Worm (Caenorhabditis elegans): Measurements from ENCODE around the gene twk-22.

The twk-22 gene

ce11 chrX:16269969-16270368 lies 36.3 kb upstream of the twk-22 start, which contains the start of gene ifa-3:
TSS of gene ifa-3 (minus strand) at chrX:16270069.
- TF ChIP-seq nhr-12 (tag; optimal IDR thresholded peaks at IDR 0.05) (no peak), fos-1 (tag; optimal IDR thresholded peaks at IDR 0.05) (no peak), sma-3 (GFP tag; optimal IDR thresholded peaks at IDR 0.05) (no peak), nhr-77 (tag; optimal IDR thresholded peaks at IDR 0.05) (no peak), ztf-11 (tag; optimal IDR thresholded peaks at IDR 0.05) (no peak), ZK546.5 (tag; optimal IDR thresholded peaks at IDR 0.05) (no peak), lin-11 (tag; optimal IDR thresholded peaks at IDR 0.05) (no peak), unc-55 (GFP tag; optimal IDR thresholded peaks at IDR 0.05) (no peak), nhr-23 (tag; optimal IDR thresholded peaks at IDR 0.05) (no peak), sem-4 (tag; optimal IDR thresholded peaks at IDR 0.05) (no peak), nhr-6 (tag; optimal IDR thresholded peaks at IDR 0.05) (no peak), nhr-237 (tag; optimal IDR thresholded peaks at IDR 0.05) (no peak), snpc-4 (tag; optimal IDR thresholded peaks at IDR 0.05) (no peak), Y55F3AM.14 (GFP tag; optimal IDR thresholded peaks at IDR 0.05) (no peak)

ce11 chrX:16271147-16271546 lies 35.1 kb upstream of the twk-22 start:
- TF ChIP-seq nhr-12 (tag; optimal IDR thresholded peaks at IDR 0.05) (no peak), ceh-82 (tag; optimal IDR thresholded peaks at IDR 0.05) (no peak), crh-2 (tag; optimal IDR thresholded peaks at IDR 0.05) (peak; percentile 41), gmeb-1 (tag; optimal IDR thresholded peaks at IDR 0.05) (peak; percentile 30), nhr-23 (tag; optimal IDR thresholded peaks at IDR 0.05) (no peak), ztf-11 (tag; optimal IDR thresholded peaks at IDR 0.05) (no peak), lin-13 (GFP tag; optimal IDR thresholded peaks at IDR 0.05) (peak; percentile 28), C34F6.9 (tag; optimal IDR thresholded peaks at IDR 0.05) (peak; percentile 3), sma-3 (GFP tag; optimal IDR thresholded peaks at IDR 0.05) (peak; percentile 43), R02D3.7 (tag; optimal IDR thresholded peaks at IDR 0.05) (no peak), nhr-21 (tag; optimal IDR thresholded peaks at IDR 0.05) (peak; percentile 4), sma-9 (GFP tag; optimal IDR thresholded peaks at IDR 0.05) (peak; percentile 61), sma-9 (tag; optimal IDR thresholded peaks at IDR 0.05) (no peak), nhr-129 (tag; optimal IDR thresholded peaks at IDR 0.05) (peak; percentile 23), F13H6.1 (tag; optimal IDR thresholded peaks at IDR 0.05) (peak; percentile 17), fos-1 (tag; optimal IDR thresholded peaks at IDR 0.05) (peak; percentile 18), nhr-11 (tag; optimal IDR thresholded peaks at IDR 0.05) (peak; percentile 4), egl-27 (tag; optimal IDR thresholded peaks at IDR 0.05) (no peak), nhr-6 (tag; optimal IDR thresholded peaks at IDR 0.05) (no peak), aly-2 (tag; optimal IDR thresholded peaks at IDR 0.05) (no peak), ceh-16 (tag; optimal IDR thresholded peaks at IDR 0.05) (no peak), unc-55 (GFP tag; optimal IDR thresholded peaks at IDR 0.05) (peak; percentile 49), unc-62 (GFP tag; optimal IDR thresholded peaks at IDR 0.05) (no peak)

ce11 chrX:16275255-16275813 lies 30.9 kb upstream of the twk-22 start, which contains the start of gene sdc-1:
TSS of gene sdc-1 (plus strand) at chrX:16275763.
- TF ChIP-seq ceh-82 (tag; optimal IDR thresholded peaks at IDR 0.05) = no peak
- TF ChIP-seq lin-13 (GFP tag; optimal IDR thresholded peaks at IDR 0.05) = no peak
- peak; percentile 51 for TF ChIP-seq fos-1 (tag; optimal IDR thresholded peaks at IDR 0.05)
- TF ChIP-seq egl-27 (tag; optimal IDR thresholded peaks at IDR 0.05) = peak; percentile 1
- no peak for TF ChIP-seq blmp-1 (tag; optimal IDR thresholded peaks at IDR 0.05; ENCODE audit: insufficient read depth)
- TF ChIP-seq ZK546.5 (tag; optimal IDR thresholded peaks at IDR 0.05) = no peak
- TF ChIP-seq Y55F3AM.14 (GFP tag; optimal IDR thresholded peaks at IDR 0.05) = no peak
- TF ChIP-seq snpc-4 (tag; optimal IDR thresholded peaks at IDR 0.05) = no peak
- TF ChIP-seq mab-5 (tag; optimal IDR thresholded peaks at IDR 0.05) = no peak
- peak; percentile 46 for TF ChIP-seq F13H6.1 (tag; optimal IDR thresholded peaks at IDR 0.05)
- no peak for TF ChIP-seq ztf-11 (tag; optimal IDR thresholded peaks at IDR 0.05)
- TF ChIP-seq nhr-129 (tag; optimal IDR thresholded peaks at IDR 0.05) = peak; percentile 62
- TF ChIP-seq skn-1 (tag; optimal IDR thresholded peaks at IDR 0.05) = no peak
- peak; percentile 4 for TF ChIP-seq gmeb-1 (tag; optimal IDR thresholded peaks at IDR 0.05)
- TF ChIP-seq nhr-23 (tag; optimal IDR thresholded peaks at IDR 0.05) = no peak
- TF ChIP-seq crh-2 (tag; optimal IDR thresholded peaks at IDR 0.05) = peak; percentile 25
- TF ChIP-seq ama-1 (optimal IDR thresholded peaks at IDR 0.05) = no peak
- no peak for TF ChIP-seq aly-2 (tag; optimal IDR thresholded peaks at IDR 0.05)
- TF ChIP-seq elt-3 (tag; optimal IDR thresholded peaks at IDR 0.05) = no peak
- TF ChIP-seq ztf-1 (GFP tag; conservative IDR thresholded peaks at IDR 0.05) = no peak
- no peak for TF ChIP-seq ceh-16 (tag; optimal IDR thresholded peaks at IDR 0.05)
- peak; percentile 35 to 55 for TF ChIP-seq mdl-1 (tag; optimal IDR thresholded peaks at IDR 0.05)
- no peak for TF ChIP-seq nhr-25 (tag; optimal IDR thresholded peaks at IDR 0.05)
- no peak for TF ChIP-seq R02D3.7 (tag; optimal IDR thresholded peaks at IDR 0.05)
- no peak for TF ChIP-seq unc-39 (tag; optimal IDR thresholded peaks at IDR 0.05)
- TF ChIP-seq nhr-77 (tag; optimal IDR thresholded peaks at IDR 0.05) = no peak
- TF ChIP-seq nhr-237 (tag; optimal IDR thresholded peaks at IDR 0.05) = no peak
- TF ChIP-seq nhr-12 (tag; optimal IDR thresholded peaks at IDR 0.05) = no peak
- TF ChIP-seq C34F6.9 (tag; optimal IDR thresholded peaks at IDR 0.05) = peak; percentile 55
- peak; percentile 47 for TF ChIP-seq lin-11 (tag; optimal IDR thresholded peaks at IDR 0.05)
- TF ChIP-seq sma-9 (GFP tag; optimal IDR thresholded peaks at IDR 0.05) = peak; percentile 34
- TF ChIP-seq sma-9 (tag; optimal IDR thresholded peaks at IDR 0.05) = no peak
- TF ChIP-seq peb-1 (tag; optimal IDR thresholded peaks at IDR 0.05) = no peak
- TF ChIP-seq lin-39 (tag; optimal IDR thresholded peaks at IDR 0.05) = no peak
- no peak for TF ChIP-seq elt-1 (tag; optimal IDR thresholded peaks at IDR 0.05)
- TF ChIP-seq mbf-1 (tag; optimal IDR thresholded peaks at IDR 0.05) = no peak
- TF ChIP-seq unc-62 (GFP tag; optimal IDR thresholded peaks at IDR 0.05) = no peak
- TF ChIP-seq zag-1 (tag; optimal IDR thresholded peaks at IDR 0.05) = no peak
- peak; percentile 48 for TF ChIP-seq unc-55 (GFP tag; optimal IDR thresholded peaks at IDR 0.05)
- no peak for TF ChIP-seq sem-4 (tag; optimal IDR thresholded peaks at IDR 0.05)
- TF ChIP-seq alr-1 (tag; optimal IDR thresholded peaks at IDR 0.05) = no peak
- TF ChIP-seq dmd-4 (tag; optimal IDR thresholded peaks at IDR 0.05) = no peak

Data from whole organism, L2 larva.